Worm (Caenorhabditis elegans) whole organism, mixed stage, embryonic: ENCODE data around the gene Y44F5A.1.
A peak's percentile ranks its signal among the peaks of the same experiment; 100 is the strongest.

Experiments used
- M03D4.4 ChIP-seq: sonication (generic microtip); optimal IDR thresholded peaks from 2 replicates; lab custom pipeline; 2017; ENCODE audit warnings: mild to moderate bottlenecking, missing genetic modification characterization, missing compliant biosample characterization
- bed-3 ChIP-seq: fragments of 200-800 bp; sonication (Bioruptor generic); optimal IDR thresholded peaks from 3 replicates; lab custom pipeline; 2018; ENCODE audit warnings: mild to moderate bottlenecking, missing genetic modification characterization, moderate library complexity, missing compliant biosample characterization
- blmp-1 ChIP-seq: fragments of 150-350 bp; optimal IDR thresholded peaks from 2 replicates; lab custom pipeline; 2014; ENCODE audit warnings: missing biosample characterization, missing genetic modification characterization
- ceh-39 ChIP-seq: fragments of 150-350 bp; optimal IDR thresholded peaks from 2 replicates; lab custom pipeline; 2014; ENCODE audit warnings: missing biosample characterization, missing genetic modification characterization
- ceh-43 ChIP-seq: fragments of 200-800 bp; sonication (Bioruptor generic); optimal IDR thresholded peaks from 2 replicates; lab custom pipeline; 2018; ENCODE audit warnings: mild to moderate bottlenecking, missing genetic modification characterization, moderate library complexity, missing compliant biosample characterization
- ceh-83 ChIP-seq: fragments of 200-800 bp; sonication (Bioruptor generic); optimal IDR thresholded peaks from 2 replicates; lab custom pipeline; 2018; ENCODE audit warnings: mild to moderate bottlenecking, missing genetic modification characterization, missing compliant biosample characterization
- ces-1 ChIP-seq: fragments of 150-350 bp; optimal IDR thresholded peaks from 2 replicates; lab custom pipeline; 2014; ENCODE audit warnings: missing biosample characterization, missing genetic modification reagents, missing genetic modification characterization
- cnd-1 ChIP-seq: fragments of 200-800 bp; sonication (Bioruptor generic); optimal IDR thresholded peaks from 2 replicates; lab custom pipeline; 2018; ENCODE audit warnings: mild to moderate bottlenecking, missing genetic modification characterization, missing compliant biosample characterization
- elt-1 ChIP-seq: sonication (generic microtip); optimal IDR thresholded peaks from 2 replicates; lab custom pipeline; 2017; ENCODE audit warnings: missing genetic modification characterization, mild to moderate bottlenecking, missing compliant biosample characterization, antibody characterized with exemption, moderate library complexity, borderline replicate concordance; ENCODE audit not compliant: insufficient read depth
- elt-3 ChIP-seq: fragments of 150-350 bp; optimal IDR thresholded peaks from 2 replicates; lab custom pipeline; 2014; ENCODE audit warnings: missing biosample characterization, missing genetic modification characterization
- flh-1 ChIP-seq: fragments of 200-800 bp; sonication (Bioruptor generic); optimal IDR thresholded peaks from 2 replicates; lab custom pipeline; 2018; ENCODE audit warnings: mild to moderate bottlenecking, missing genetic modification characterization, moderate library complexity, missing compliant biosample characterization
- ham-2 ChIP-seq: fragments of 200-800 bp; sonication (Bioruptor generic); optimal IDR thresholded peaks from 2 replicates; lab custom pipeline; 2018; ENCODE audit warnings: mild to moderate bottlenecking, missing genetic modification characterization, missing compliant biosample characterization
- hlh-1 ChIP-seq: fragments of 150-350 bp; optimal IDR thresholded peaks from 2 replicates; lab custom pipeline; 2014; ENCODE audit warnings: missing biosample characterization, missing genetic modification reagents, missing genetic modification characterization
- lin-32 ChIP-seq: fragments of 200-800 bp; sonication (Bioruptor generic); optimal IDR thresholded peaks from 2 replicates; lab custom pipeline; 2018; ENCODE audit warnings: mild to moderate bottlenecking, missing genetic modification characterization, missing compliant biosample characterization
- mab-5 ChIP-seq: fragments of 150-350 bp; optimal IDR thresholded peaks from 2 replicates; lab custom pipeline; 2014; ENCODE audit warnings: missing biosample characterization, missing genetic modification characterization
- mep-1 ChIP-seq: fragments of 150-350 bp; optimal IDR thresholded peaks from 2 replicates; lab custom pipeline; 2017; ENCODE audit warnings: missing biosample characterization, missing genetic modification reagents, missing genetic modification characterization, inconsistent platforms
- mls-2 ChIP-seq: sonication (generic microtip); optimal IDR thresholded peaks from 2 replicates; lab custom pipeline; 2016; ENCODE audit warnings: mild to moderate bottlenecking, missing genetic modification characterization, moderate library complexity, missing compliant biosample characterization
- nhr-12 ChIP-seq: fragments of 150-350 bp; optimal IDR thresholded peaks from 2 replicates; lab custom pipeline; 2014; ENCODE audit warnings: missing biosample characterization, missing genetic modification characterization
- nhr-2 ChIP-seq: fragments of 150-350 bp; optimal IDR thresholded peaks from 2 replicates; lab custom pipeline; 2014; ENCODE audit warnings: missing biosample characterization, missing genetic modification characterization
- nhr-28 ChIP-seq: fragments of 150-350 bp; optimal IDR thresholded peaks from 2 replicates; lab custom pipeline; 2014; ENCODE audit warnings: missing biosample characterization, missing genetic modification characterization
- pha-4 ChIP-seq: fragments of 150-350 bp; optimal IDR thresholded peaks from 2 replicates; lab custom pipeline; 2018; ENCODE audit warnings: missing biosample characterization, missing genetic modification reagents, missing genetic modification characterization
- sem-2 ChIP-seq: fragments of 200-800 bp; sonication (Bioruptor generic); optimal IDR thresholded peaks from 2 replicates; lab custom pipeline; 2018; ENCODE audit warnings: mild to moderate bottlenecking, missing genetic modification characterization, missing compliant biosample characterization
- snpc-4 ChIP-seq: fragments of 150-350 bp; optimal IDR thresholded peaks from 2 replicates; lab custom pipeline; 2014; ENCODE audit warnings: missing biosample characterization, missing genetic modification characterization
- sptf-1 ChIP-seq: sonication (generic microtip); optimal IDR thresholded peaks from 2 replicates; lab custom pipeline; 2017; ENCODE audit warnings: mild to moderate bottlenecking, missing genetic modification characterization, moderate library complexity, missing compliant biosample characterization
- tbx-8 ChIP-seq: fragments of 200-800 bp; sonication (Bioruptor generic); optimal IDR thresholded peaks from 2 replicates; lab custom pipeline; 2018; ENCODE audit warnings: mild to moderate bottlenecking, missing genetic modification characterization, moderate library complexity, missing compliant biosample characterization
- unc-120 ChIP-seq: sonication (generic microtip); optimal IDR thresholded peaks from 2 replicates; lab custom pipeline; 2017; ENCODE audit warnings: missing genetic modification characterization, missing compliant biosample characterization; ENCODE audit not compliant: poor library complexity, severe bottlenecking
- unc-39 ChIP-seq: fragments of 150-350 bp; optimal IDR thresholded peaks from 2 replicates; lab custom pipeline; 2014; ENCODE audit warnings: missing biosample characterization, missing genetic modification characterization
- unc-62 ChIP-seq: fragments of 150-350 bp; optimal IDR thresholded peaks from 2 replicates; lab custom pipeline; 2014; ENCODE audit warnings: missing biosample characterization, missing genetic modification reagents, missing genetic modification characterization
- zip-8 ChIP-seq: fragments of 150-350 bp; optimal IDR thresholded peaks from 2 replicates; lab custom pipeline; 2014; ENCODE audit warnings: missing biosample characterization, missing genetic modification characterization
- ztf-11 ChIP-seq: fragments of 150-350 bp; optimal IDR thresholded peaks from 2 replicates; lab custom pipeline; 2014; ENCODE audit warnings: missing biosample characterization, missing genetic modification characterization

Gene Y44F5A.1

DNA sequence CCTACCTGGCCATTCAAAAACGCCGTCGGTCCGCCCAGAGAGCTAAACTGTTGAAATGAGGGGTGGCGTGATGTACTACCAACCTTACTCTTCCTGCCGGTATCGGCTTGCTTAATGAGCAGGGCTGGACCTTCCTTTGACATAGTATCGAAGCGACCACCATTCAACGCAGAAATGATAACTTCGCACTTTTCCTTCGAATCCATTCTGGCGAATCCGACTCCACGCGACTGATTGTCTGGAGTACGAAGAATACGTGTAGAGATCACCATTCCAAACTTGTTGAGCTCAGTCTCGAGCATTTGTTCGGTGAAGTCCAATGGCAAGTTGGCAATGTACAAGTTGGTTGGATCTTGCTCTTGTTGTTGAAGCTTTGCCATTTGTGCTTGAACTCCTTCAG is 30.7 kb upstream of the Y44F5A.1 start:
- TF ChIP-seq sptf-1 (tag; lab: Kevin White, UChicago) (no peak), blmp-1 (tag; lab: Kevin White, UChicago) (no peak), mls-2 (tag; lab: Kevin White, UChicago) (no peak), mep-1 (tag; lab: Kevin White, UChicago) (no peak), hlh-1 (tag; lab: Kevin White, UChicago) (no peak), elt-3 (tag; lab: Kevin White, UChicago) (no peak), M03D4.4 (no peak), mab-5 (tag; lab: Kevin White, UChicago) (no peak), unc-62 (GFP tag; lab: Kevin White, UChicago) (no peak), ceh-43 (GFP tag; lab: Kevin White, UChicago) (no peak), unc-39 (no peak), sem-2 (GFP tag; lab: Kevin White, UChicago) (no peak), ham-2 (no peak)

DNA sequence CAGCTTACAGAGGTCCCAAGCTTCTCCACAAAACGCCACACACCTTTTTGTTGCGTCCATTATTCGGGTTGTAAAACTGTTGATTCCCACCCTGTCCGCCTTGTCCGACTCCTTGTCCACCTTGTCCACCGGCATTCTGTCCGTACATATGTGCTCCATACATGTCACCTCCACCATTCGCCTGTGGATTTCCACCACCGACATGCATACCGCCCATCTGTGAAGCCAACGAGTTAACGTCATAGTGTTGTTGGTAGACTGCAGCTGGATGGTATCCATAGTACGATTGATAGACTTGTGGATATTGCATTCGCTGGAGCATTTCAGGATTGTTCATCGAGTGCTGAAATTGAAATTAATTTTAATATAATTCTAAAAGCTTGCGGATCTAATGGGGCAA is 30.3 kb upstream of the Y44F5A.1 start:
- no peak for TF ChIP-seq cnd-1
- TF ChIP-seq M03D4.4 = peak; percentile 44
- no peak for TF ChIP-seq unc-120 (tag; lab: Kevin White, UChicago)
- no peak for TF ChIP-seq sem-2 (GFP tag; lab: Kevin White, UChicago)
- TF ChIP-seq ces-1 (GFP tag; lab: Kevin White, UChicago) = no peak
- TF ChIP-seq ham-2 = no peak
- no peak for TF ChIP-seq nhr-2 (tag; lab: Kevin White, UChicago)
- no peak for TF ChIP-seq zip-8

DNA sequence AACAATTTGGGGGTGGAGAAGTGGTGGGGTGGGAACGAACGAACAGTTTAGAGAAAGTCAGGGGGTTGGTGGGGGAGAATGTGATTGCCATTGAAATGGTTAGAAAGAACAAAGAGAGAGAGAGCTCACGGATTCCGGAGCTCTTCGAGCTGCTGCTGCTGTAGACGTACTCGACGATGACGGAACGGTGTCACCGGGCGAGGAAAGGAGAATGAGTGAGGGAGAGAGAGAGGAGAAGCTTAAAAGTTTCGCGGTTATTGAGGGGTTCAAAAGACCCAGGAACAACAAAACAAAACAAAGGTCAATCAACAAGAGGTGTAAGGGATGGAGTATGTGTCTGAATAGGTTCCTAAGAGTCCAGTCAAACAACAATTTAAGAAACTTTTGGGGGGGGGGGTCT is 28.8 kb upstream of the Y44F5A.1 start:
- peak; percentile 71 for TF ChIP-seq ceh-83
- no peak for TF ChIP-seq sem-2 (GFP tag; lab: Kevin White, UChicago)

DNA sequence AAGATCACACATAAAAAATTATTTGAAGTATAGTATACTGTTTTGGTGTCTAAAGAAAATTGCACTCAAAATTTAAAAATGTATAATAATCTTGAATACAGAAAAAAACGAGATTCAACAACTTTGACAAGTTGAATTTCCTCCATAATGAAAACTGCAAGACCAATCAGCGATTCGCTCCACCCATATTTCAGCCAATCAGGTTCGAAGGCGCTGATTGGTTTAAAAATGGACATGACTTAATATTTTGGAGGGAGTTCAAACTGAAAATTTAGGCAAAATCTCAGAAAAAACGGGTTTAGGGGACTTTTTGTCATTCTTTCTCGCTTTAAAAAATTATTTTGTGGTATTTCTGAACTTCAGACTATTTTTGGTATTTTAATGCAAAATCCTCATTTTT is 28.2 kb upstream of the Y44F5A.1 start:
- TF ChIP-seq bed-3 (GFP tag; lab: Kevin White, UChicago) (no peak), elt-1 (no peak), sptf-1 (tag; lab: Kevin White, UChicago) (no peak), lin-32 (GFP tag; lab: Kevin White, UChicago) (no peak), pha-4 (tag; lab: Kevin White, UChicago) (no peak), mls-2 (tag; lab: Kevin White, UChicago) (no peak), nhr-12 (tag; lab: Kevin White, UChicago) (no peak), unc-62 (GFP tag; lab: Kevin White, UChicago) (no peak), nhr-28 (tag; lab: Kevin White, UChicago) (no peak), snpc-4 (no peak), hlh-1 (tag; lab: Kevin White, UChicago) (no peak), sem-2 (GFP tag; lab: Kevin White, UChicago) (no peak), mab-5 (tag; lab: Kevin White, UChicago) (no peak), unc-120 (tag; lab: Kevin White, UChicago) (no peak), ztf-11 (tag; lab: Kevin White, UChicago) (no peak), ceh-39 (tag; lab: Kevin White, UChicago) (no peak), flh-1 (GFP tag; lab: Kevin White, UChicago) (no peak), nhr-2 (tag; lab: Kevin White, UChicago) (no peak), tbx-8 (GFP tag; lab: Kevin White, UChicago) (no peak), unc-39 (no peak)
- TF ChIP-seq, all 35 proteins: peak for 0

DNA sequence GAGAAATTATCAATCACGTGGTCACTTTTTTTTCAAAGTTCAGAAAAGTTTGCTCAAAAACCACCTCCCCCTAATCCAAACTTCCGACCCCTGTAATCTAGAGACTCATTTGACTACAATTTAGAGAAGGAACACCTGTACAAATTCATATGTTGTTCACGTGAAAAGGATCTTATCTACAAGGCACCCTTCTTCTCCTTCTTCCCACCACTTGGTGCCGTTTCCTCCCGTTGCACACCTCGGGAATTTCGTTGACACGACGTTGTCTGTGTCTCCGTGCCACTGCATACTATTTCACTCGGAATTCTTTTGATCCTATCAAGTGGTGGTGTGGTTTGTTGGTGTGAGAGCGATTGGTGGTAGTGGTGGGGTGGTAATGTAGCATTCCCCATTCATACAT is 27.1 kb upstream of the Y44F5A.1 start:
- TF ChIP-seq M03D4.4 = peak; percentile 14
- TF ChIP-seq bed-3 (GFP tag; lab: Kevin White, UChicago) = no peak
- peak; percentile 16 for TF ChIP-seq elt-1
- peak; percentile 56 for TF ChIP-seq cnd-1
- no peak for TF ChIP-seq elt-3 (tag; lab: Kevin White, UChicago)
- TF ChIP-seq unc-39 = no peak
- TF ChIP-seq ceh-39 (tag; lab: Kevin White, UChicago) = peak; percentile 43
- peak; percentile 81 for TF ChIP-seq nhr-2 (tag; lab: Kevin White, UChicago)
- no peak for TF ChIP-seq blmp-1 (tag; lab: Kevin White, UChicago)
- peak; percentile 77 for TF ChIP-seq hlh-1 (tag; lab: Kevin White, UChicago)
- TF ChIP-seq mep-1 (tag; lab: Kevin White, UChicago) = peak; percentile 56
